Worm (Caenorhabditis elegans) whole organism, L3 larva: ENCODE measurements around the gene oac-57.

Source experiments
- R02D3.7 ChIP-seq: fragments of 150-350 bp; optimal IDR thresholded peaks from 2 replicates; lab custom pipeline; 2014; ENCODE audit warnings: missing biosample characterization, missing genetic modification characterization
- egl-27 ChIP-seq: sonication (generic microtip); optimal IDR thresholded peaks from 4 replicates; lab custom pipeline; 2017; ENCODE audit warnings: missing biosample characterization, missing genetic modification reagents, missing genetic modification characterization
- elt-1 ChIP-seq: fragments of 150-350 bp; optimal IDR thresholded peaks from 2 replicates; lab custom pipeline; 2014; ENCODE audit warnings: missing biosample characterization, missing genetic modification characterization
- elt-3 ChIP-seq, 3 experiments: fragments of 150-350 bp in 1 of 3; sonication (generic microtip) in 2 of 3; optimal IDR thresholded peaks; 2 replicates in 2 of 3; 4 replicates in 1 of 3; lab custom pipeline; 2014 to 2017; ENCODE audit warnings: missing biosample characterization in 3 of 3, missing genetic modification characterization in 3 of 3
- nhr-12 ChIP-seq: fragments of 150-350 bp; optimal IDR thresholded peaks from 2 replicates; lab custom pipeline; 2014; ENCODE audit warnings: missing biosample characterization, missing genetic modification characterization
- nhr-23 ChIP-seq: fragments of 150-350 bp; optimal IDR thresholded peaks from 2 replicates; lab custom pipeline; 2014; ENCODE audit warnings: missing biosample characterization, missing genetic modification reagents, missing genetic modification characterization
- nhr-28 ChIP-seq: fragments of 150-350 bp; optimal IDR thresholded peaks from 2 replicates; lab custom pipeline; 2014; ENCODE audit warnings: missing biosample characterization, missing genetic modification characterization
- nhr-76 ChIP-seq: fragments of 150-350 bp; sonication (generic microtip); optimal IDR thresholded peaks from 5 replicates; lab custom pipeline; 2014; ENCODE audit warnings: missing biosample characterization, missing genetic modification characterization
- pha-4 ChIP-seq: fragments of 150-350 bp; optimal IDR thresholded peaks from 2 replicates; lab custom pipeline; 2014; ENCODE audit warnings: missing biosample characterization, missing genetic modification reagents, missing genetic modification characterization
- snpc-4 ChIP-seq: fragments of 150-350 bp; optimal IDR thresholded peaks from 2 replicates; lab custom pipeline; 2014; ENCODE audit warnings: missing biosample characterization, missing genetic modification characterization
- unc-39 ChIP-seq: sonication (generic microtip); optimal IDR thresholded peaks from 4 replicates; lab custom pipeline; 2017; ENCODE audit warnings: missing biosample characterization, missing genetic modification characterization
- zag-1 ChIP-seq: fragments of 150-350 bp; optimal IDR thresholded peaks from 2 replicates; lab custom pipeline; 2014; ENCODE audit warnings: missing biosample characterization, missing genetic modification characterization
- ztf-11 ChIP-seq: fragments of 150-350 bp; optimal IDR thresholded peaks from 2 replicates; lab custom pipeline; 2014; ENCODE audit warnings: missing biosample characterization, missing genetic modification characterization
- ztf-4 ChIP-seq: fragments of 150-350 bp; optimal IDR thresholded peaks from 2 replicates; lab custom pipeline; 2014; ENCODE audit warnings: missing biosample characterization, missing genetic modification characterization

DNA sequence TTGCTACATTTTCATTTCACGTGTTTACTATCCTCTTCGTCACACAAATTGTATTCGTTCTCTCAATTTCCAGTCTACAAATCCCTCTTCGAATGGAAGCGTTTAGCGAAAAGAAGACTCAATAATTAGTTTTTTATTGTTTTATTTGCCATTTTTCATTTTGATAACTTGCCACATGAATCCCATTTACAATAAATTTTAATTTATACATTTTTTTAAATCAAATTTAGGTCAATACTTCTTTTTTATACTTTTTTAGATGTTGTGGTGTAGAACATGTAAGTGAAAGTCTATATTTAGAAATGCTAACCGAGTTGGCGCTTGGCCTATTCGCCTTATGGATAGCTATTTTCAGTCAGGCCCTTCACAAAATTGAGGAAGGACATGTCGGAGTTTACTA, 20.0 kb downstream of the oac-57 start, which contains the start of gene erl-1:
- TF ChIP-seq R02D3.7 (tag; lab: Kevin White, UChicago) (no peak), snpc-4 (tag; lab: Kevin White, UChicago) (no peak), egl-27 (tag; lab: Kevin White, UChicago) (no peak), nhr-28 (no peak), nhr-12 (tag; lab: Kevin White, UChicago) (no peak), nhr-23 (tag; lab: Kevin White, UChicago) (no peak), pha-4 (no peak), elt-1 (tag; lab: Kevin White, UChicago) (no peak), unc-39 (tag; lab: Kevin White, UChicago) (no peak), ztf-4 (tag; lab: Kevin White, UChicago) (no peak), ztf-11 (tag; lab: Kevin White, UChicago) (no peak), zag-1 (tag; lab: Kevin White, UChicago) (no peak), elt-3 (tag; optimal IDR thresholded peaks at IDR 0.05; lab: Kevin White, UChicago) (no peak), nhr-76 (tag; lab: Kevin White, UChicago) (no peak)
